Worm (Caenorhabditis elegans): Measurements from ENCODE around the gene hlh-12.
A peak's percentile ranks its signal among the peaks of the same experiment; 100 is the strongest.

DNA sequence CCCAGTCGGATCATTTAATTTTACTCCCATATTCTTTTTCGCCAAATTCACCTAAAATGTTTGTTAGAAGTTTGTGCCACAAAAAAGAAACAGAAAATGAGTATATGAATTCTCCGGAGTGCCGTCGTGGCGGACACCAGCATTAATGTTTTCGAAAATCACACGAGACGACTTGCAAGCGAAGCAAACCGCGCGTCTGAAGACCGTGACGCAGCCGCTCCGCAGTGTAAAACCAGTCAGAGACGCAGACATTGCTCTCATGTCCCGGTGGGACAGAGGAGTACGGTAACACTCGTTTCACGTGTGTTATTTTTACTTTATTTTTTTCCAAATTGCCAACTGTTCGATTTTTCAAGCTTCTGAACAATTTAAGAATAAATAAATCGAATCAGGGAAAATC, 46.5 kb downstream of the hlh-12 start, which contains the start of the genes T26A8.4 and pdtf-1:
- peak; percentile 43 for TF ChIP-seq unc-62 (GFP tag; optimal IDR thresholded peaks at IDR 0.05)
- TF ChIP-seq ZK546.5 (tag; optimal IDR thresholded peaks at IDR 0.05) = peak; percentile 87
- peak; percentile 87 for TF ChIP-seq zag-1 (tag; optimal IDR thresholded peaks at IDR 0.05)
- TF ChIP-seq unc-39 (tag; optimal IDR thresholded peaks at IDR 0.05) = no peak

Data from whole organism, L2 larva.